Fruit fly (Drosophila melanogaster) Kc167 (cell line): ENCODE data around the gene CG3609.

ENCODE experiments used
- Myc ChIP-seq: fragments of >200 bp; optimal IDR thresholded peaks from 2 replicates; lab custom pipeline; 2017; ENCODE audit warnings: missing external identifiers
- Sin3A ChIP-seq: fragments of >200 bp; optimal IDR thresholded peaks from 2 replicates; lab custom pipeline; 2018; ENCODE audit warnings: missing external identifiers
- h ChIP-seq: fragments of >200 bp; optimal IDR thresholded peaks from 3 replicates; lab custom pipeline; 2018; ENCODE audit warnings: missing external identifiers
- insv ChIP-seq: fragments of >200 bp; optimal IDR thresholded peaks from 3 replicates; lab custom pipeline; 2018; ENCODE audit warnings: missing external identifiers
- psq ChIP-seq: fragments of >200 bp; optimal IDR thresholded peaks from 2 replicates; lab custom pipeline; 2017; ENCODE audit warnings: missing external identifiers
- ttk ChIP-seq: sonication (Bioruptor generic); optimal IDR thresholded peaks from 2 replicates; lab custom pipeline; 2017; ENCODE audit warnings: missing external identifiers

The CG3609 gene

DNA sequence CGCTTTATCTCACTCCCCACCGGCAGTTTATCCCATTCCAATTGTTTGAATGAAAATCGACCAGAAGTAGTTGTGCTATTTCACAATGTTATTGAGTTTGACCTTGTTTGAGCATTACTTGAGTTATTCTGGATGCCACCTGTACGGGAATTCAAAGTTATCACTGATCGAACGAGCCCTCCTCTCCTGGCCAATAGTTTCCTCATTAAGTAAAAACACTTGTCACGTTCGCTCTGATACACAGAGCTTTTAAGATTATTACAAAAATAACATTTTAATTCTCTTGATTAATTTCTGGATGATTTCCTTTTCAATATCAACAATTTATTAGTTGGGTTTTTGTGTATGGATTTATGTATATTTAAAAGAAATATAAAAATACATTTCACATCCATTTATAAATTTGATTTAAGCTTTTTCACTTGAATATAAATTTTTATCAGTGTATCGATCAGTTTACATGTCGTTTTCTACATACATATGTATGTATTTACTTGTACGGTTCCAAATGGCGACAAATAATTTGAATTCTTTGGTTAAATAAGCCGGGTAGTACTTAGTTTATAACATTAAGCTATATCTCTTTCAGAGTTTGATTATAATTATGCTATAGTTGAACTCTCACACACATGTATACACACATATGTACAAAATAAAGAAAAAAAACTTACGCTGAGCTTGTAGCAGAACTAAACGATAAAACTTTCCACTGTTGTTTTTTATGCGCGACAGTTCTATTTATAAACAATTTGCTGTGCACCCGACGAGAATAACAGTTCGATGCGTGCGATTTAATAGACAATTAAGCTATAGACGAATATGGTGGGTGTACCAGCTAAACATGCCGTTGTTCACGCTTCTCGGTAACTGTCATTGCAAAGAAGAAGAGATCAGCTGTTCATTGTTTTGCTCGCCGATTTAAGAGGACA, at the start of gene CG3609, which contains the start of gene CG15390:
CG3609 (minus strand) TSS at position 810 of the 929 bp plus-strand sequence.
CG15390 (plus strand) TSS at position 896 of the 929 bp plus-strand sequence.
- TF ChIP-seq Myc (lab: Kevin White, UChicago) (no peak), insv (lab: Kevin White, UChicago) (no peak), Sin3A (lab: Kevin White, UChicago) (no peak), ttk (lab: Kevin White, UChicago) (no peak), psq (lab: Kevin White, UChicago) (no peak), h (lab: Kevin White, UChicago) (no peak)

DNA sequence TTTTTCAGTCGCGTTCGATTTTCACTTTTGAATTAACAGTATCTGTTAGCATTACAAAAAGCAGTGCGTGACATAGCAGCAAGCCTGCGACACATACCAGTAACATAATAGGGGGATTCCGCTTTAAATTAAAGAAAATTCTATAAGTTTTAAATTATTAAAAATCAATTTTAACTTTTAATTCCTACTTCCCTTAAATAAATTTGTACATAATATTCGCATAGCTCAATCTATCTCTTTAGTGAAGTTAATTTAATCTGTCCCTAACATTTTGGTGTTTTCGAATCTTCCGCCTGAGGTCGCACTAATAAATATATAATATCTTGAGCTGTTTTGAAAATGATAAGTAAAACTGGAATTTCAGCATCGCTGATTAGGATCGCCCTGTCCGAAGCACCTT, 46.1 kb upstream of the CG3609 start, which contains the start of gene CG9886:
CG9886 (plus strand) TSS at position 341 of the 400 bp plus-strand sequence.
- TF ChIP-seq Sin3A (lab: Kevin White, UChicago), result no peak
- TF ChIP-seq h (lab: Kevin White, UChicago), result no peak
- no peak for TF ChIP-seq psq (lab: Kevin White, UChicago)
- no peak for TF ChIP-seq ttk (lab: Kevin White, UChicago)
- no peak for TF ChIP-seq Myc (lab: Kevin White, UChicago)
- no peak for TF ChIP-seq insv (lab: Kevin White, UChicago)

DNA sequence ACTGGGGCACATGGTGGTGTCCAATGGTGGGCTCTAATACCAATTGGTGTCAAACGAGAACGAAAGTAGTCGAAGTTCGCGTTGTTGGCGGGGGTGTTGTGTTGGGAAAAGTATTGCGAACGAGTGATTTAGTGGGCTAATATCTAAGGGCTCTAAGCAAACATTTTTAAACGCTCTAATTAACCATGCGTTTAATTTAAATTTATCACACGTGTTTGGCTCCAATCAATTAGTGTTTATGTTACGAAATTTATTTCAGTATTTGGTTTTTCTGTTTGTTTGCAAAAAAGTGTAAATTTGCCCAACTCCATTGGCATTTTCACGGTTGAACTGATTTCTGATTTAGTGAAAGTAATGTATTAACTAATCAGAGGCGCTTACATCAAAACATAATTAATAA, 45.5 kb upstream of the CG3609 start, which contains the start of gene CG34447:
CG34447 (minus strand) TSS at position 101 of the 400 bp plus-strand sequence.
- TF ChIP-seq psq (lab: Kevin White, UChicago), result no peak
- no peak for TF ChIP-seq insv (lab: Kevin White, UChicago)
- no peak for TF ChIP-seq ttk (lab: Kevin White, UChicago)

DNA sequence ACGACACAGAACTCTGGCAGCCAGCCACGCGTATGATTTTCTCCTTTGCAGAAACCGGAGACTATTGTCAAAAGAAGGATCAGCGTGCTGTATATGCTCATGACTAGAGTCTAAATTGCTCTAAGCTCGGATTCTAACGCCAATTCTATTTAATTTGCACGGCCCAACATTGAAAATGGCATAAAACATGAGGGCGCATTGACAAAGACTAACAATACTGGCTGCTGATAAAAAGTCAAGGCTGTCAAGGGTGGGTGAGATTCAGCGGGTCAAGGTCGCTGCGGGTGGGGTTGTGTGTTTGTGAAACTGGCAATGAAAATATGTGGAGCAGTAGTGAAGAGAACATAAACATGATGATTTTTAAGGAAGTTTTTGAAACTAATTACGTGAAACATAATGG, 43.4 kb upstream of the CG3609 start, which contains the start of gene CG34448:
CG34448 (minus strand) TSS at position 101 of the 400 bp plus-strand sequence.
- no peak for TF ChIP-seq psq (lab: Kevin White, UChicago)
- TF ChIP-seq Sin3A (lab: Kevin White, UChicago), result no peak
- no peak for TF ChIP-seq insv (lab: Kevin White, UChicago)
- TF ChIP-seq ttk (lab: Kevin White, UChicago), result no peak
- no peak for TF ChIP-seq h (lab: Kevin White, UChicago)
- TF ChIP-seq Myc (lab: Kevin White, UChicago), result no peak

DNA sequence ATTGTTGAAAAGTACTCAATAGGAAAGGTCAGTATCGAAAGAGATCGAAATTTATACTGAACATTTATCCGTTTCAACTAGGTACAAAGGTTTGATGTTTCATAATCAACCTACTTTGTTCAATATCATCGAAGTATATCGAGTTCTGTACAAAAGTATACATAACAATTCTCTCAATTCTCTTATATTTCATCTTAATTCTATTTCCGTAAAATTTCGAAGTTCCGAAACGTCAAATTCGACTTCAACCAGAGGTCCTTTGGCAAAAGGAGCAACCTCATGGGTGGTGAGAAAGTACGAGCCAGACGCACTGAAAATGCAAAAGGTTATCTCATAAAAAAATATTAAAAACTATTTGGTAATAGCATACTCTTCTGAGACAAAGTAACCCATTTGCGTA, 42.2 kb upstream of the CG3609 start, which contains the start of gene CG31948:
CG31948 (minus strand) TSS at position 101 of the 400 bp plus-strand sequence.
- TF ChIP-seq insv (lab: Kevin White, UChicago), result no peak
- no peak for TF ChIP-seq Myc (lab: Kevin White, UChicago)
- TF ChIP-seq h (lab: Kevin White, UChicago), result no peak
- no peak for TF ChIP-seq psq (lab: Kevin White, UChicago)
- TF ChIP-seq ttk (lab: Kevin White, UChicago), result no peak
- TF ChIP-seq Sin3A (lab: Kevin White, UChicago), result no peak

DNA sequence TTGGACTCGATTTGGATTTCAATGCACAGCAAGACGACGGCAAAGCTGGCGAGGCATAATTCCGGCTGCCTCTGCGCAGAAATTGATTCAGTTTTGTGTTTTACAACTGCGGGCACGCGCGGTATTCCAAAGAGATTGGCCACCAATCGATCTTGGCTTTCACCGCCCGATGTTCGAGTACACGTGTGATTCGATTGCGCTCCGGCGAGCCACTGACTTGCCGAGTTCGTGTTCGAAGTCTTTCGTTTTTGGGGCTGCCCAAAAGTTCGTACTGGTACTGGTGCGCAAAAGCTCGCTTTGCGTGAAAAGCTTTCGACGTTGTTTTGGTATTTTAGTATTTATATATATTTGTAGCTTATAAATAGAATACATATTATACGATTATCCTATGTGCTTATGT, 40.7 kb upstream of the CG3609 start, which contains the start of gene CG18641:
CG18641 (minus strand) TSS at position 214 of the 400 bp plus-strand sequence.
- no peak for TF ChIP-seq ttk (lab: Kevin White, UChicago)
- TF ChIP-seq psq (lab: Kevin White, UChicago), result no peak
- TF ChIP-seq Sin3A (lab: Kevin White, UChicago), result no peak
- TF ChIP-seq insv (lab: Kevin White, UChicago), result no peak
- no peak for TF ChIP-seq Myc (lab: Kevin White, UChicago)

DNA sequence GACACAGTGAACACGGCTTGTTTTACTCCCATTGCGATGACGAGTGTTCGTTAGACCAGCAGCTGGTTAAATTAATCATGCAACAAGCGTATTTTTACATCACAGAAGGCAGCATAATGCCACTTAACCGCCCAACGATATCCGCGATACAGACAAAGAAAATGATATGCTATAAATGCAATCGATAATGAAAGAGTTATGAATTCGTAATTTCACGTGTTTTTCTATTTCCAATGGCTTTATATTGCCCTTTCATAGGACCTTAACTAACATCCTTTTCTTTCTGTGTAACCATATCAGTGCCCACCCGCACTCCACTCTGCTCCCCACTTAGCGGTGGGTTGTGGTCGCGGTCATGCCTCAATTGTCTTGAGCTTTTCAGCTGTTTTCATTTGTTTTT, 38.7 kb upstream of the CG3609 start:
- TF ChIP-seq ttk (lab: Kevin White, UChicago) (no peak), h (lab: Kevin White, UChicago) (no peak), Myc (lab: Kevin White, UChicago) (no peak), psq (lab: Kevin White, UChicago) (no peak), Sin3A (lab: Kevin White, UChicago) (no peak), insv (lab: Kevin White, UChicago) (no peak)

DNA sequence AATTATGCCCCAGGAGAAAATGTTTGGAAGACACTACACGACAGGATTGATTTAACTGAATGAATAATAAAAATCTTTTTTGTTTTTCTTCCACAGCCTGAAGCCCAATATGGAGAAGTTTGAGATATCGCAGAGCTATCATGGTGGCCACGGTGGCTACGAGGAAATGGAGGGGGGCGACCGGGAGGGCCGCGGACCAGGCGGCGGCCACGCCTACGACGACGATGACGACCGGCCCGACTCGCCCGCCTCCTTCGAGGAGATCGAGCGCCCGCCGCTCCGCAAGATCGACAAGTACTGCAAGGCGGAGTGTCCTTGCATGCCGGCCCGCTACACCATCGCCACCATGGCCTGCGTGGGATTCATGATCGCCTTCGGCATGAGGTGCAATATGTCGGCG, 30.2 kb upstream of the CG3609 start:
- TF ChIP-seq h (lab: Kevin White, UChicago) (no peak), psq (lab: Kevin White, UChicago) (no peak), Myc (lab: Kevin White, UChicago) (no peak), ttk (lab: Kevin White, UChicago) (no peak), insv (lab: Kevin White, UChicago) (no peak)

DNA sequence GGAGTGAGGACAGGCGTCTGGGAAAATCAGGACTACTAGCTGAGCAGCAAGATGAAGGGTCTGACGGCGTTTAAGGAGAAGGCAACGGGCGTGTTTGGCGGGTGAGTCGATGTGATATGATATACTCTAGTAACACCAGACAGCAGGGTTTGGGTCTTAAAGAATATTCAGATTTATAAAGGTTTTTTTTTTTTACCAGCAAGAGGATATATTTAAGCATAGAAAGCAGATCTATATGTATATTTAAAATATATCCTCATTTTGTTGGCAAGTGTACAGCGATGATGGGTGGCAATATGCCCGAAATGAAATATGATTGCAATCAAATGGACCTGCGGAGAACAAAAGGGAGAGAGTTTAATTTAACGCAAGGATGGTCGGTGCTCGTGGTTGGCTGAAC, 27.8 kb upstream of the CG3609 start:
- no peak for TF ChIP-seq Sin3A (lab: Kevin White, UChicago)

DNA sequence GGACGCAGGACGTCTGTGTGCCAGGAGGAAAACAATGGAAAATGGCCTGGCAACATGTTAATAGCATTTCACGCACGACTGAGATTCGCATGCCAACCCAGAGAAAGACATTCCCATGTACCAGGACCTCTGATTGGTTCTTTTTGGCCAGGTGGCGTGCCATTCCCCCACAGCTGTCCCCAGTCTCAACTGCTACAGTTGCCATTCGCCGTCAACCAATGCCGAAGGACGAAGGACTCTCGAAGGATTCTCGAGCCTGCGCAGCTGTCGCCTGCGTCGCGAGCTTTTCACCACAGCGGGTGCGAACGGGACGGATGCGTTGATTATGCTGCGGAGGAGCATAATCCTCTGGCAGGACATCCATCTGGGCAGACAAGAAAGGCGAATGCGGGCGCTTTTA, 25.5 kb upstream of the CG3609 start, which contains the start of gene VGlut:
VGlut (plus strand) TSS at position 399 of the 400 bp plus-strand sequence.
- TF ChIP-seq insv (lab: Kevin White, UChicago), result no peak
- no peak for TF ChIP-seq psq (lab: Kevin White, UChicago)
- TF ChIP-seq Myc (lab: Kevin White, UChicago), result no peak
- no peak for TF ChIP-seq h (lab: Kevin White, UChicago)
- TF ChIP-seq ttk (lab: Kevin White, UChicago), result no peak
- no peak for TF ChIP-seq Sin3A (lab: Kevin White, UChicago)

DNA sequence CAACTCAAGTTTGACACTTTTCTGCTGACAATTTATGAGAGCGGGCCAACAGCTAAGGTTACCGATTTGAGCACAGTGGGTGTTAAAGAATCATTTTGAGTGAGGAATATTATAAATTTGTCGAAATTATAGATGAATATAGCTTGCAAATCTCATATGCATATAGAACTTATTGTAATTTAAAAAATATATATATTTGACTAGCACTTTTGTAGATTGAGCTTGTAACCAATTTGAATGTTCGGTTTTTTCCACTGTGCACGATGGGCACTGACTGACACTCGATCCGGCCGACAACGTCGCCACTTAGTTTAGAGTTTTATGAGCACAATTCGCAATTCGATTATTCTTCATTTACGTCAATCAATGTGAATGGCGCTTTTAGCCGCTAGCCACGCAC, 24.0 kb upstream of the CG3609 start:
- no peak for TF ChIP-seq insv (lab: Kevin White, UChicago)
- TF ChIP-seq h (lab: Kevin White, UChicago), result no peak
- TF ChIP-seq Myc (lab: Kevin White, UChicago), result no peak
- TF ChIP-seq Sin3A (lab: Kevin White, UChicago), result no peak
- TF ChIP-seq psq (lab: Kevin White, UChicago), result no peak
- no peak for TF ChIP-seq ttk (lab: Kevin White, UChicago)
